Fruit fly (Drosophila melanogaster): ENCODE measurements around the gene CAH5.
A peak's percentile ranks its signal among the peaks of the same experiment; 100 is the strongest.

The CAH5 gene

dm6 chr3R:31252093-31252962 is 10.1 kb upstream of the CAH5 start, which contains the start of the genes qless and mRpL32 (continued):
- TF ChIP-seq CG31441 (GFP tag; IDR thresholded peaks at IDR 0.05) (peak; percentile 47; the same call in 1 of the 2 replicates), slbo (GFP tag; IDR thresholded peaks at IDR 0.05) (peak; percentile 60; the same call in 1 of the 2 replicates), scrt (GFP tag; optimal IDR thresholded peaks at IDR 0.05) (peak; percentile 80), fd96Cb (tag; optimal IDR thresholded peaks at IDR 0.05) (peak; percentile 7), CG9609 (GFP tag; optimal IDR thresholded peaks at IDR 0.05) (peak; percentile 26), CG14710 (tag; optimal IDR thresholded peaks at IDR 0.05) (peak; percentile 74), sqz (GFP tag; optimal IDR thresholded peaks at IDR 0.05) (no peak), gce (GFP tag; IDR thresholded peaks at IDR 0.05) (peak; percentile 39; the same call in 1 of the 3 replicates), MTF-1 (GFP tag; optimal IDR thresholded peaks at IDR 0.05; ENCODE audit: borderline replicate concordance) (no peak), CG11560 (tag; IDR thresholded peaks at IDR 0.05) (peak; percentile 27; the same call in 1 of the 3 replicates), CG13775 (GFP tag; optimal IDR thresholded peaks at IDR 0.05) (peak; percentile 40), CG9437 (GFP tag; optimal IDR thresholded peaks at IDR 0.05) (peak; percentile 100), CG6689 (GFP tag; IDR thresholded peaks at IDR 0.05) (peak; percentile 88), Atf3 (GFP tag; optimal IDR thresholded peaks at IDR 0.05) (peak; percentile 3), sob (GFP tag; IDR thresholded peaks at IDR 0.05) (peak; percentile 78), Ets97D (GFP tag; optimal IDR thresholded peaks at IDR 0.05) (peak; percentile 42), p53 (GFP tag; optimal IDR thresholded peaks at IDR 0.05) (no peak), twi (tag; optimal IDR thresholded peaks at IDR 0.05) (no peak), Fer2 (tag; optimal IDR thresholded peaks at IDR 0.05) (peak; percentile 45), Rx (GFP tag; IDR thresholded peaks at IDR 0.05) (peak; percentile 72), CG4854 (GFP tag; optimal IDR thresholded peaks at IDR 0.05) (peak; percentile 48), CG15479 (GFP tag; optimal IDR thresholded peaks at IDR 0.05) (peak; percentile 56), CG15514 (GFP tag; optimal IDR thresholded peaks at IDR 0.05) (peak; percentile 45), fru (optimal IDR thresholded peaks at IDR 0.05) (no peak), CG9215 (GFP tag; IDR thresholded peaks at IDR 0.05) (peak; percentile 74), CG11504 (tag; optimal IDR thresholded peaks at IDR 0.05) (no peak), CG12155 (GFP tag; optimal IDR thresholded peaks at IDR 0.05) (peak; percentile 34), CG32767 (GFP tag; IDR thresholded peaks at IDR 0.05) (peak; percentile 54), CG15696 (tag; optimal IDR thresholded peaks at IDR 0.05) (peak; percentile 56), CG8924 (tag; optimal IDR thresholded peaks at IDR 0.05) (peak; percentile 40), crc (GFP tag; optimal IDR thresholded peaks at IDR 0.05) (peak; percentile 52), toy (GFP tag; IDR thresholded peaks at IDR 0.05) (no peak), CG9797 (GFP tag; optimal IDR thresholded peaks at IDR 0.05) (peak; percentile 42), CG34422 (GFP tag; IDR thresholded peaks at IDR 0.05) (peak; percentile 92), CG4424 (GFP tag; optimal IDR thresholded peaks at IDR 0.05) (peak; percentile 76), en (GFP tag; optimal IDR thresholded peaks at IDR 0.05) (no peak), Spps (tag; optimal IDR thresholded peaks at IDR 0.05) (peak; percentile 26), CG17829 (tag; optimal IDR thresholded peaks at IDR 0.05) (peak; percentile 87), sna (GFP tag; IDR thresholded peaks at IDR 0.05; ENCODE audit: partially characterized antibody) (peak; percentile 77), crp (GFP tag; optimal IDR thresholded peaks at IDR 0.05) (peak; percentile 94 to 99), bsh (GFP tag; optimal IDR thresholded peaks at IDR 0.05) (peak in 1 of 2 experiments; percentile 29), emc (GFP tag; optimal IDR thresholded peaks at IDR 0.05) (peak; percentile 72), CG3838 (GFP tag; optimal IDR thresholded peaks at IDR 0.05) (no peak), Dref (GFP tag; IDR thresholded peaks at IDR 0.05) (peak; percentile 59), Scr (GFP tag; IDR thresholded peaks at IDR 0.05; ENCODE audit: partially characterized antibody) (peak; percentile 83), lab (GFP tag; optimal IDR thresholded peaks at IDR 0.05) (no peak), PHDP (tag; optimal IDR thresholded peaks at IDR 0.05) (peak; percentile 14), phol (tag; optimal IDR thresholded peaks at IDR 0.05) (peak; percentile 74)
